Worm (Caenorhabditis elegans): ENCODE measurements around the gene ephx-1.

- TF ChIP-seq klf-2 (GFP tag; conservative IDR thresholded peaks at IDR 0.05) (no peak), ztf-23 (GFP tag; IDR thresholded peaks at IDR 0.05) (0 out of 2 replicates have a peak, but pooled peaks have one; percentile 42), med-1 (GFP tag; optimal IDR thresholded peaks at IDR 0.05; ENCODE audit: insufficient read depth) (no peak), tab-1 (GFP tag; IDR thresholded peaks at IDR 0.05) (no peak), cog-1 (tag; optimal IDR thresholded peaks at IDR 0.05) (no peak), flt-1 (GFP tag; IDR thresholded peaks at IDR 0.05) (no peak), ref-1 (GFP tag; conservative IDR thresholded peaks at IDR 0.05) (no peak), T22C8.4 (GFP tag; IDR thresholded peaks at IDR 0.05) (no peak)
These were observed 43.5 kb upstream of the ephx-1 start for ce11 chrII:3961256-3961655.

Data from whole organism, midembryonic.